Worm (Caenorhabditis elegans) whole organism, L2 larva: ENCODE results near the gene cra-1.

Source experiments
- C34F6.9 ChIP-seq: fragments of 150-350 bp; optimal IDR thresholded peaks from 2 replicates; lab custom pipeline; 2014; ENCODE audit warnings: missing biosample characterization, missing genetic modification characterization
- F13H6.1 ChIP-seq: sonication (generic microtip); optimal IDR thresholded peaks from 2 replicates; lab custom pipeline; 2016; ENCODE audit warnings: missing genetic modification characterization, missing compliant biosample characterization
- R02D3.7 ChIP-seq: fragments of 150-350 bp; optimal IDR thresholded peaks from 2 replicates; lab custom pipeline; 2014; ENCODE audit warnings: missing biosample characterization, missing genetic modification characterization
- Y55F3AM.14 ChIP-seq: fragments of 200-800 bp; sonication (Bioruptor generic); optimal IDR thresholded peaks from 2 replicates; lab custom pipeline; 2018; ENCODE audit warnings: mild to moderate bottlenecking, missing genetic modification characterization, missing compliant biosample characterization
- ZK546.5 ChIP-seq: sonication (generic microtip); optimal IDR thresholded peaks from 2 replicates; lab custom pipeline; 2017; ENCODE audit warnings: missing biosample characterization, missing genetic modification characterization
- alr-1 ChIP-seq: fragments of 150-350 bp; optimal IDR thresholded peaks from 2 replicates; lab custom pipeline; 2014; ENCODE audit warnings: missing biosample characterization, missing genetic modification characterization
- aly-2 ChIP-seq: fragments of 150-350 bp; optimal IDR thresholded peaks from 2 replicates; lab custom pipeline; 2014; ENCODE audit warnings: missing biosample characterization, missing genetic modification characterization
- ama-1 ChIP-seq: fragments of 150-350 bp; optimal IDR thresholded peaks from 2 replicates; lab custom pipeline; 2018; ENCODE audit warnings: inconsistent platforms
- blmp-1 ChIP-seq: sonication (generic microtip); optimal IDR thresholded peaks from 2 replicates; lab custom pipeline; 2017; ENCODE audit warnings: missing genetic modification characterization, mild to moderate bottlenecking, missing compliant biosample characterization, antibody characterized with exemption, moderate library complexity; ENCODE audit not compliant: insufficient read depth
- ceh-16 ChIP-seq: fragments of 150-350 bp; optimal IDR thresholded peaks from 2 replicates; lab custom pipeline; 2014; ENCODE audit warnings: missing biosample characterization, missing genetic modification characterization
- ceh-82 ChIP-seq: fragments of 150-350 bp; optimal IDR thresholded peaks from 2 replicates; lab custom pipeline; 2014; ENCODE audit warnings: missing biosample characterization, missing genetic modification characterization
- crh-2 ChIP-seq: sonication (generic microtip); optimal IDR thresholded peaks from 2 replicates; lab custom pipeline; 2017; ENCODE audit warnings: missing biosample characterization, missing genetic modification characterization
- dmd-4 ChIP-seq: sonication (generic microtip); optimal IDR thresholded peaks from 2 replicates; lab custom pipeline; 2017; ENCODE audit warnings: missing biosample characterization, missing genetic modification characterization
- egl-27 ChIP-seq: sonication (generic microtip); optimal IDR thresholded peaks from 3 replicates; lab custom pipeline; 2017; ENCODE audit warnings: missing biosample characterization, missing genetic modification reagents, missing genetic modification characterization
- elt-1 ChIP-seq: fragments of 150-350 bp; optimal IDR thresholded peaks from 2 replicates; lab custom pipeline; 2014; ENCODE audit warnings: missing biosample characterization, missing genetic modification characterization
- elt-3 ChIP-seq: sonication (generic microtip); optimal IDR thresholded peaks from 2 replicates; lab custom pipeline; 2017; ENCODE audit warnings: missing biosample characterization, missing genetic modification characterization
- fos-1 ChIP-seq: fragments of 150-350 bp; optimal IDR thresholded peaks from 2 replicates; lab custom pipeline; 2014; ENCODE audit warnings: missing biosample characterization, missing genetic modification characterization
- gmeb-1 ChIP-seq: fragments of 150-350 bp; optimal IDR thresholded peaks from 2 replicates; lab custom pipeline; 2014; ENCODE audit warnings: missing biosample characterization, missing genetic modification characterization
- lin-11 ChIP-seq: fragments of 150-350 bp; sonication (generic microtip); optimal IDR thresholded peaks from 2 replicates; lab custom pipeline; 2014; ENCODE audit warnings: missing biosample characterization, missing genetic modification characterization, inconsistent platforms, mixed read lengths
- lin-13 ChIP-seq: fragments of 150-350 bp; optimal IDR thresholded peaks from 2 replicates; lab custom pipeline; 2014; ENCODE audit warnings: missing biosample characterization, missing genetic modification reagents, missing genetic modification characterization
- lin-39 ChIP-seq: fragments of 150-350 bp; optimal IDR thresholded peaks from 2 replicates; lab custom pipeline; 2014; ENCODE audit warnings: missing biosample characterization, missing genetic modification reagents, missing genetic modification characterization
- lsy-2 ChIP-seq, 2 experiments: fragments of 150-350 bp in 1 of 2; sonication (generic microtip) in 1 of 2; optimal IDR thresholded peaks; 2 replicates each; lab custom pipeline; 2014 to 2017; ENCODE audit warnings: missing biosample characterization in 2 of 2, missing genetic modification characterization in 2 of 2
- mab-5 ChIP-seq: fragments of 150-350 bp; optimal IDR thresholded peaks from 2 replicates; lab custom pipeline; 2014; ENCODE audit warnings: missing biosample characterization, missing genetic modification characterization
- mbf-1 ChIP-seq: sonication (generic microtip); optimal IDR thresholded peaks from 2 replicates; lab custom pipeline; 2017; ENCODE audit warnings: missing biosample characterization, missing genetic modification characterization
- mdl-1 ChIP-seq, 2 experiments: fragments of 150-350 bp in 1 of 2; sonication (generic microtip) in 1 of 2; optimal IDR thresholded peaks; 2 replicates each; lab custom pipeline; 2017; ENCODE audit warnings: missing biosample characterization in 2 of 2, missing genetic modification characterization in 2 of 2
- nhr-10 ChIP-seq: sonication (generic microtip); optimal IDR thresholded peaks from 2 replicates; lab custom pipeline; 2017; ENCODE audit warnings: missing biosample characterization, missing genetic modification characterization
- nhr-11 ChIP-seq: fragments of 150-350 bp; optimal IDR thresholded peaks from 2 replicates; lab custom pipeline; 2014; ENCODE audit warnings: missing biosample characterization, missing genetic modification characterization
- nhr-12 ChIP-seq: fragments of 150-350 bp; optimal IDR thresholded peaks from 2 replicates; lab custom pipeline; 2014; ENCODE audit warnings: missing biosample characterization, missing genetic modification characterization
- nhr-129 ChIP-seq: fragments of 150-350 bp; optimal IDR thresholded peaks from 2 replicates; lab custom pipeline; 2014; ENCODE audit warnings: missing biosample characterization, missing genetic modification characterization
- nhr-21 ChIP-seq: fragments of 150-350 bp; optimal IDR thresholded peaks from 2 replicates; lab custom pipeline; 2014; ENCODE audit warnings: missing biosample characterization, missing genetic modification characterization
- nhr-23 ChIP-seq: fragments of 150-350 bp; optimal IDR thresholded peaks from 2 replicates; lab custom pipeline; 2014; ENCODE audit warnings: missing biosample characterization, missing genetic modification reagents, missing genetic modification characterization
- nhr-237 ChIP-seq: fragments of 150-350 bp; optimal IDR thresholded peaks from 2 replicates; lab custom pipeline; 2014; ENCODE audit warnings: missing biosample characterization, missing genetic modification characterization
- nhr-25 ChIP-seq: fragments of 150-350 bp; sonication (generic microtip); optimal IDR thresholded peaks from 3 replicates; lab custom pipeline; 2014; ENCODE audit warnings: missing biosample characterization, missing genetic modification characterization
- nhr-6 ChIP-seq: fragments of 150-350 bp; optimal IDR thresholded peaks from 2 replicates; lab custom pipeline; 2014; ENCODE audit warnings: missing biosample characterization, missing genetic modification characterization
- nhr-77 ChIP-seq: fragments of 150-350 bp; optimal IDR thresholded peaks from 2 replicates; lab custom pipeline; 2014; ENCODE audit warnings: missing biosample characterization, missing genetic modification characterization
- peb-1 ChIP-seq: fragments of 150-350 bp; optimal IDR thresholded peaks from 2 replicates; lab custom pipeline; 2014; ENCODE audit warnings: missing biosample characterization, missing genetic modification characterization
- sem-4 ChIP-seq: fragments of 150-350 bp; optimal IDR thresholded peaks from 2 replicates; lab custom pipeline; 2014; ENCODE audit warnings: missing biosample characterization, missing genetic modification reagents, missing genetic modification characterization
- skn-1 ChIP-seq: sonication (generic microtip); optimal IDR thresholded peaks from 2 replicates; lab custom pipeline; 2017; ENCODE audit warnings: missing biosample characterization, missing genetic modification characterization
- sma-3 ChIP-seq: sonication (generic microtip); optimal IDR thresholded peaks from 2 replicates; lab custom pipeline; 2016; ENCODE audit warnings: missing genetic modification reagents, missing genetic modification characterization, missing compliant biosample characterization
- sma-9 ChIP-seq, 2 experiments: fragments of 150-350 bp in 1 of 2; sonication (generic microtip) in 1 of 2; optimal IDR thresholded peaks; 2 replicates each; lab custom pipeline; 2014 to 2016; ENCODE audit warnings: missing genetic modification characterization in 2 of 2, mild to moderate bottlenecking in 1 of 2, missing biosample characterization in 1 of 2, missing compliant biosample characterization in 1 of 2, missing genetic modification reagents in 1 of 2, moderate library complexity in 1 of 2
- snpc-4 ChIP-seq: fragments of 150-350 bp; optimal IDR thresholded peaks from 2 replicates; lab custom pipeline; 2014; ENCODE audit warnings: missing biosample characterization, missing genetic modification characterization
- unc-39 ChIP-seq: fragments of 150-350 bp; optimal IDR thresholded peaks from 2 replicates; lab custom pipeline; 2014; ENCODE audit warnings: missing biosample characterization, missing genetic modification characterization
- unc-55 ChIP-seq: fragments of 150-350 bp; sonication (generic microtip); optimal IDR thresholded peaks from 3 replicates; lab custom pipeline; 2014; ENCODE audit warnings: missing biosample characterization, missing genetic modification reagents, missing genetic modification characterization
- unc-62 ChIP-seq: fragments of 150-350 bp; optimal IDR thresholded peaks from 2 replicates; lab custom pipeline; 2014; ENCODE audit warnings: missing biosample characterization, missing genetic modification reagents, missing genetic modification characterization
- zag-1 ChIP-seq: fragments of 150-350 bp; optimal IDR thresholded peaks from 2 replicates; lab custom pipeline; 2014; ENCODE audit warnings: missing biosample characterization, missing genetic modification characterization
- ztf-1 ChIP-seq: fragments of 200-800 bp; sonication (Bioruptor generic); conservative IDR thresholded peaks from 2 replicates; pipeline ENCODE4 v1.3.6; 2022; ENCODE audit warnings: missing genetic modification characterization, missing compliant biosample characterization
- ztf-11 ChIP-seq: sonication (generic microtip); optimal IDR thresholded peaks from 2 replicates; lab custom pipeline; 2017; ENCODE audit warnings: missing biosample characterization, missing genetic modification characterization
- ztf-4 ChIP-seq: fragments of 150-350 bp; optimal IDR thresholded peaks from 2 replicates; lab custom pipeline; 2014; ENCODE audit warnings: missing biosample characterization, missing genetic modification characterization

Gene cra-1

ce11 chrIII:6888497-6888896 is 19.2 kb upstream of the cra-1 start (continued):
- TF ChIP-seq nhr-77 (tag; lab: Kevin White, UChicago) (no peak), nhr-129 (no peak), sma-3 (GFP tag; lab: Kevin White, UChicago) (peak; percentile 25), elt-3 (tag; lab: Kevin White, UChicago) (no peak), skn-1 (tag; lab: Kevin White, UChicago) (no peak), mab-5 (tag; lab: Kevin White, UChicago) (no peak), crh-2 (tag; lab: Kevin White, UChicago) (peak; percentile 40), ZK546.5 (tag; lab: Kevin White, UChicago) (no peak), snpc-4 (tag; lab: Kevin White, UChicago) (no peak), elt-1 (no peak)
- TF ChIP-seq, all 48 proteins: peak for 8

DNA sequence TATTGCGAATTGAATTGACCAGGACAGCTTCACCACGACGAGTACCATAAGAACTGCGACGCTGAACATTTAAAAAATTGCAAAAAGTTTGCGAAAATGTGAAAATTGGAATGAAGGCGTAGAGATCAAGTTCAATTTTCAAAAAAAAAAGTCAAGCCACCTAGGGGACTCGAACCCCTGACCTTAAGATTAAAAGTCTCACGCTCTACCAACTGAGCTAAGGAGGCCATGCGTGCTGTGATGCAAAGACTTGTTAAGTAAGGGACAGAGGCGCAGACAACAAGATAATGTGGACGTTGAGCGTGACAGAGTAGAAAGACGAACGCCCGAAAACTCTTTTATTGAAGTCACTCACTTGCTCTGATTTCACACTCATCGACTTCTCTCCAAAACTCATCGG is 18.3 kb upstream of the cra-1 start:
- TF ChIP-seq unc-39 (tag; lab: Kevin White, UChicago): no peak
- TF ChIP-seq dmd-4 (tag; lab: Kevin White, UChicago): no peak
- TF ChIP-seq alr-1 (tag; lab: Kevin White, UChicago): no peak
- TF ChIP-seq ztf-11 (tag; lab: Kevin White, UChicago): no peak
- no peak for TF ChIP-seq nhr-237
- TF ChIP-seq nhr-11 (tag; lab: Kevin White, UChicago): peak; percentile 19
- peak; percentile 7 for TF ChIP-seq zag-1
- no peak for TF ChIP-seq aly-2 (tag; lab: Kevin White, UChicago)
- TF ChIP-seq nhr-10 (tag; lab: Kevin White, UChicago): no peak
- no peak for TF ChIP-seq elt-1
- TF ChIP-seq R02D3.7 (tag; lab: Kevin White, UChicago): no peak
- TF ChIP-seq blmp-1 (tag; lab: Kevin White, UChicago): no peak
- peak in 1 of 2 experiments; percentile 48 for TF ChIP-seq mdl-1 (tag; optimal IDR thresholded peaks at IDR 0.05; lab: Kevin White, UChicago)
- TF ChIP-seq gmeb-1: peak; percentile 61
- no peak for TF ChIP-seq nhr-6
- TF ChIP-seq nhr-129: peak; percentile 93
- TF ChIP-seq sma-3 (GFP tag; lab: Kevin White, UChicago): no peak
- TF ChIP-seq mbf-1 (tag; lab: Kevin White, UChicago): no peak
- peak; percentile 56 to 74 for TF ChIP-seq lsy-2 (tag; optimal IDR thresholded peaks at IDR 0.05; lab: Kevin White, UChicago)
- TF ChIP-seq unc-62 (GFP tag; lab: Kevin White, UChicago): no peak
- TF ChIP-seq nhr-23 (tag; lab: Kevin White, UChicago): no peak
- TF ChIP-seq ZK546.5 (tag; lab: Kevin White, UChicago): no peak
- TF ChIP-seq lin-13 (GFP tag; lab: Kevin White, UChicago): peak; percentile 52
- TF ChIP-seq snpc-4 (tag; lab: Kevin White, UChicago): no peak
- peak; percentile 50 for TF ChIP-seq lin-11 (tag; lab: Kevin White, UChicago)
- TF ChIP-seq Y55F3AM.14: no peak
- TF ChIP-seq F13H6.1 (tag; lab: Kevin White, UChicago): peak; percentile 42
- TF ChIP-seq mab-5 (tag; lab: Kevin White, UChicago): no peak
- TF ChIP-seq lin-39: no peak
- TF ChIP-seq peb-1: no peak
- TF ChIP-seq egl-27: peak; percentile 37
- peak; percentile 2 for TF ChIP-seq nhr-21 (tag; lab: Kevin White, UChicago)
- peak; percentile 76 for TF ChIP-seq sma-9 (GFP tag; optimal IDR thresholded peaks at IDR 0.05; lab: Kevin White, UChicago)
- no peak for TF ChIP-seq sma-9 (tag; optimal IDR thresholded peaks at IDR 0.05; lab: Kevin White, UChicago)
- TF ChIP-seq nhr-77 (tag; lab: Kevin White, UChicago): no peak
- no peak for TF ChIP-seq sem-4 (tag; lab: Kevin White, UChicago)
- no peak for TF ChIP-seq ama-1 (lab: Kevin White, UChicago)
- TF ChIP-seq crh-2 (tag; lab: Kevin White, UChicago): peak; percentile 68
- no peak for TF ChIP-seq nhr-12
- TF ChIP-seq unc-55 (GFP tag; lab: Kevin White, UChicago): peak; percentile 73
- peak; percentile 38 for TF ChIP-seq fos-1
- no peak for TF ChIP-seq ceh-82 (tag; lab: Kevin White, UChicago)
- TF ChIP-seq nhr-25 (tag; lab: Kevin White, UChicago): no peak
- TF ChIP-seq C34F6.9 (tag; lab: Kevin White, UChicago): peak; percentile 65
- no peak for TF ChIP-seq skn-1 (tag; lab: Kevin White, UChicago)
- TF ChIP-seq ceh-16 (tag; lab: Kevin White, UChicago): no peak
- peak; percentile 40 for TF ChIP-seq ztf-4 (tag; lab: Kevin White, UChicago)
- no peak for TF ChIP-seq elt-3 (tag; lab: Kevin White, UChicago)
- TF ChIP-seq ztf-1 (GFP tag; lab: Robert Waterston, UW): no peak
